Fruit fly (Drosophila melanogaster) whole organism: ENCODE results near the gene CG13445.

Source experiments
- CG8478 ChIP-seq: fragments of >200 bp; optimal IDR thresholded peaks from 2 replicates; lab custom pipeline; 2018; ENCODE audit warnings: inconsistent platforms
- Dll ChIP-seq: fragments of >200 bp; optimal IDR thresholded peaks from 2 replicates; lab custom pipeline; 2017
- EcR ChIP-seq, 2 experiments: fragments of >200 bp; optimal IDR thresholded peaks; 2 replicates each; lab custom pipeline; 2017; ENCODE audit warnings: missing biosample characterization in 2 of 2, missing genetic modification characterization in 2 of 2, missing genetic modification reagents in 2 of 2
- pan ChIP-seq: fragments of >200 bp; optimal IDR thresholded peaks from 2 replicates; lab custom pipeline; 2017
- psq ChIP-seq: fragments of >200 bp; optimal IDR thresholded peaks from 2 replicates; lab custom pipeline; 2017
- usp ChIP-seq: fragments of >200 bp; optimal IDR thresholded peaks from 2 replicates; lab custom pipeline; 2017; ENCODE audit warnings: missing biosample characterization, missing genetic modification characterization, mixed read lengths

Gene CG13445

dm6 chr3L:15847224-15847623 is 37.9 kb downstream of the CG13445 start:
- TF ChIP-seq pan (lab: Kevin White, UChicago) (no peak), CG8478 (lab: Kevin White, UChicago) (no peak), usp (GFP tag; lab: Kevin White, UChicago) (no peak), EcR (GFP tag; optimal IDR thresholded peaks at IDR 0.05; lab: Kevin White, UChicago) (no peak), Dll (lab: Kevin White, UChicago) (no peak), psq (lab: Kevin White, UChicago) (no peak)

DNA sequence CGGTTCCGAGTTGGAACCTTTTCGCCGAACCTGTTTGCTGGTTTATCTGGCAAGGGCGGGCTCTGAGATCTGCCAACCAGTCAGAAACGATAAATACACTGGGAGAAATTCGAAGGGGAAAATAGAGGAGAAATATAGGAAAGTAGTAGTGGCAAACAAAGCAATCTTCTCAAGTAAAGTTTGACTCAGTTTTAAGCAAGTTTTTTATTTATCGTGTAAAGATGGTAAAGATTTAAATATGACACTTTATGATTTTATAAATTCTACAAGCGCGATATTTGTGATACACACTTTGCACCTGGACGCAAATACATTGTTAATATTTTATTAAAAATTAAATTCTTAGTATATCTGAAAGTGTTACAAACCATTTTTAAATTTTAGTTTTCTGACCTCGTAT is 38.4 kb downstream of the CG13445 start:
- TF ChIP-seq psq (lab: Kevin White, UChicago) (no peak), CG8478 (lab: Kevin White, UChicago) (no peak), pan (lab: Kevin White, UChicago) (no peak), Dll (lab: Kevin White, UChicago) (no peak), EcR (GFP tag; optimal IDR thresholded peaks at IDR 0.05; lab: Kevin White, UChicago) (no peak), usp (GFP tag; lab: Kevin White, UChicago) (no peak)

DNA sequence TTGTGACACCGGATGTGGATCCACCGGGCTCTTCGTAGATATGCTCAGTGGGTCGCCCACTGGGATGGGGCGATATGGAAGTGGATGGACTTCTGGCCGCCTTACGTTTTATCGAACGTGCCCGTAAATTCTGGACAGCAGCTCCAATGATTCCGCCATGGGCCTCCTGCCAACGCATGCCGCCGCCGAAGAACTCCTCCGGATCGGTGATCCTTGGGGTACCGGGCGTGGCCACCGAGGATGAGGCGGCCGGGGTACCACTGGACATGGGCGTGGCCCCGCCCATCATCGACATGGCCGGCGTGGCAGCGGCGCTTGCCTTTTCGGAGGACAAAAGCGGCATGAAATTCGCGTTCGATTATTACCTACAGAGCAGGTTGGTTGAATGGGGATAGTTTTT is 46.8 kb downstream of the CG13445 start:
- TF ChIP-seq pan (lab: Kevin White, UChicago) (no peak), Dll (lab: Kevin White, UChicago) (no peak), EcR (GFP tag; optimal IDR thresholded peaks at IDR 0.05; lab: Kevin White, UChicago) (no peak)
